Fruit fly (Drosophila melanogaster): Measurements from ENCODE around the gene Pep.

Gene Pep

DNA sequence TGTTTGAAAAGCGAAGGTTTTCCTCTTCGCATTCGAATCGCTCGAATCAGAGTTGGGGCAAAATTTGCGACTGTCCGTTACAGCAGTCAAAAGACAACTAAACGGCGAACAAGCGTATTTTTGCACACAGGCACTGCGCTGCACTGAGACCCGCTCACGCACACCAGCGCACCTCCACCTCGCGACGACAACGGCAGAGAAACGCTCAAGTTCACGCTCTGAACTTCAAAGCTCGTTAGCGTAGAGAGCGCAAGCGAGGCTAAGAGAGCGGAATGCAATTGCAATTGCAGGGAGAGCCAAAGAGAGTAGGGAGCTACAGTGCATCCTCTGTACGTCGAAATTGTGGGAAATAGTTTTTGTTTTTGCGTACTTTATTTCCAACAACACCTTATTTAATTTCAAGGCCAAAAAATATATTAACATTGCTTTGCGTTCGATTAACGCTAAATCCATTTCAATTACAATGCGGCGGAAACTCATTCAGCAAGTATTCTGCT, 25.6 kb downstream of the Pep start, which contains the start of gene Eip74EF:
Gene Eip74EF (minus strand): TSS at position 117 of the 497 bp plus-strand sequence.
- TF ChIP-seq Myc (optimal IDR thresholded peaks at IDR 0.05) (no peak), ttk (optimal IDR thresholded peaks at IDR 0.05) (no peak), psq (optimal IDR thresholded peaks at IDR 0.05) (no peak), h (optimal IDR thresholded peaks at IDR 0.05) (no peak), Sin3A (optimal IDR thresholded peaks at IDR 0.05) (no peak), insv (optimal IDR thresholded peaks at IDR 0.05) (no peak)

- TF ChIP-seq h (optimal IDR thresholded peaks at IDR 0.05) (no peak), Sin3A (optimal IDR thresholded peaks at IDR 0.05) (no peak), ttk (optimal IDR thresholded peaks at IDR 0.05) (no peak), insv (optimal IDR thresholded peaks at IDR 0.05) (no peak), psq (optimal IDR thresholded peaks at IDR 0.05) (no peak), Myc (optimal IDR thresholded peaks at IDR 0.05) (no peak)
Observed at dm6 chr3L:17616876-17617279, 28.0 kb downstream of the Pep start.

dm6 chr3L:17615838-17616237, 29.0 kb downstream of the Pep start:
- TF ChIP-seq insv (optimal IDR thresholded peaks at IDR 0.05) (no peak), Myc (optimal IDR thresholded peaks at IDR 0.05) (no peak), Sin3A (optimal IDR thresholded peaks at IDR 0.05) (no peak), psq (optimal IDR thresholded peaks at IDR 0.05) (no peak)

- no peak for TF ChIP-seq psq (optimal IDR thresholded peaks at IDR 0.05)
- TF ChIP-seq Myc (optimal IDR thresholded peaks at IDR 0.05), result no peak
Observed at dm6 chr3L:17615286-17615685, 29.6 kb downstream of the Pep start.

dm6 chr3L:17613972-17614384, 30.9 kb downstream of the Pep start:
- no peak for TF ChIP-seq h (optimal IDR thresholded peaks at IDR 0.05)
- TF ChIP-seq Sin3A (optimal IDR thresholded peaks at IDR 0.05), result no peak
- TF ChIP-seq Myc (optimal IDR thresholded peaks at IDR 0.05), result no peak
- no peak for TF ChIP-seq ttk (optimal IDR thresholded peaks at IDR 0.05)
- no peak for TF ChIP-seq insv (optimal IDR thresholded peaks at IDR 0.05)
- TF ChIP-seq psq (optimal IDR thresholded peaks at IDR 0.05), result no peak

- TF ChIP-seq insv (optimal IDR thresholded peaks at IDR 0.05) (no peak), ttk (optimal IDR thresholded peaks at IDR 0.05) (no peak), psq (optimal IDR thresholded peaks at IDR 0.05) (no peak), Myc (optimal IDR thresholded peaks at IDR 0.05) (no peak), Sin3A (optimal IDR thresholded peaks at IDR 0.05) (no peak), h (optimal IDR thresholded peaks at IDR 0.05) (no peak)
Observed at dm6 chr3L:17613292-17613734, 31.5 kb downstream of the Pep start.

dm6 chr3L:17611864-17612505, 32.9 kb downstream of the Pep start:
- TF ChIP-seq insv (optimal IDR thresholded peaks at IDR 0.05), result no peak
- no peak for TF ChIP-seq ttk (optimal IDR thresholded peaks at IDR 0.05)
- no peak for TF ChIP-seq psq (optimal IDR thresholded peaks at IDR 0.05)
- no peak for TF ChIP-seq h (optimal IDR thresholded peaks at IDR 0.05)
- TF ChIP-seq Sin3A (optimal IDR thresholded peaks at IDR 0.05), result no peak
- TF ChIP-seq Myc (optimal IDR thresholded peaks at IDR 0.05), result no peak

DNA sequence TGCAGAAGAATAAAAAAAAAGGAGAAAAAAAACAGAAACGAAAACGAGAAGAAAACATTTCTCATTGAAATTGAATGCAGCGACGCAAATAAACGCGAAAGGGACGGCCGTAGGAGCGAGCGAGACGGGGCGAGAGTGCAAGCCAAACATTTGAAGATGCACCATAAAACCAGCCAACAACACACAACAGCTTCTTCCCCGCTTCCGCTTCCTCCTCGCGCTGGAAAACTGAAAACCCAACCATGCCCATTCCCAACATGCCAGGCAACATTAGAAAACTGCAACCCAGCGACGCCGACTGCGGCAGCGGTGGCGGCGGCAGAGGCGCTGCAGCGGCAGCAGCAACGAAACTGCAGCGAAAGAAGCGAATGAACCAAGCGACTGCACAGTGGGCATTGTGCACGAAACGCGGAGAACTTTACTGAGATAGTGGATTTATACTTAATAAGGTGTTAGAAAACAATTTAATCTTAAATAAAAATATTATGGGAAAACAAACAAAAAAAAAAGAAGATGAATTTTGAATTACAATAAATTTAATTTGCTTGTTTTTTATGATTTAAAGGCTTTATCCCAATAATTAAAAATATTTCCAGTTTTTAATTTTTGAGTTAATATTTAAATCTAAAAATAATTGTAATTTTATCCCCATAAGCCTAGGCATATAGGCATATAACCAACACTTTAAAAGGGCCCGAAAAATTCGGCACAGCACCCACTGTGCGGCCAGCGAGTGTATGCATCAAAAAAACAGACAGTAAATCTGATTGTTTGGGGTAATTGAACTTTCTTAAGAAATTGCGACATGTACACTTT, 33.7 kb downstream of the Pep start:
- TF ChIP-seq Myc (optimal IDR thresholded peaks at IDR 0.05), result no peak
- TF ChIP-seq h (optimal IDR thresholded peaks at IDR 0.05), result no peak
- TF ChIP-seq psq (optimal IDR thresholded peaks at IDR 0.05), result no peak
- TF ChIP-seq Sin3A (optimal IDR thresholded peaks at IDR 0.05), result no peak
- TF ChIP-seq ttk (optimal IDR thresholded peaks at IDR 0.05), result no peak
- no peak for TF ChIP-seq insv (optimal IDR thresholded peaks at IDR 0.05)

dm6 chr3L:17609068-17609382, 35.8 kb downstream of the Pep start:
- TF ChIP-seq insv (optimal IDR thresholded peaks at IDR 0.05), result no peak

DNA sequence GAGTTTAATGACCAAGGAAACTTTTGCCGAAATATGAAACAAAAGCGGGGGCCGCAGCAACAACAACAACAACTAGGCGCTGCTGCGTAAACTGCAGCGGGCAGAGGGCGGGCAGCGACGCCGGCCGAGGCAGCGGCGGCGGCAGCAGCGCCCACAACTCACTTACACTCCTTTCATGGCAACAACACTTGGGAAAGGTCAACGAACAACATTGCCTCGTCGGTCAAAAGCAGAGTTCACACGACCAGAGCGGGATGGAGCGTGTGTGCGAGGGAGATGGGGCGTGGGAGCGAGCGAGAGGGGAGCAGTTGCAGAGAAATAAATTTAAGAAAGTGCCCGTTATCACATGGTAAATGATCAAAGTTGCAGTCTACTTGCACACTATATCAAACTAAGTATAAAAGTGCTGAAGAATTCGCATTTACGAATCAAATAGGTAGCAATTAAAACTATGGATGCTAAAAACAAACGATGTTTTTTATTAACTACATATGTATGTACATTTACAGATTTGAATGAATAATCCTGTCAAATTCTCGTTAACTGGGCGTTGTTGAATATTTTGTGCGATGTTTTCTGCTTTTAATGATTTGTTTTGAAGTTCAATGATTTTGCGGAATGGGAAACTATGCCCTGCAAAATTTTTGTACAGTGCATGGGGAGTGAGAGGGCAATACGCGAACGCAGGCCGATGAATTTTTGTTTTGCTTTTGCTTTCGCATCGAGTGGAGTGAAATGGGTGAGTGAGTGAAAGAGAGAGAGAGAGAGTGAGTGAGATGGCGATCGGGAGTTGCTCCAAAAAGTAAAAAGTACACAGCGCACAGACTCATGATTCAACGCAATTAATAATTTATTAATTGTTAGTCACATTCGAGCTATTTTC, 36.4 kb downstream of the Pep start:
- TF ChIP-seq h (optimal IDR thresholded peaks at IDR 0.05) (no peak), ttk (optimal IDR thresholded peaks at IDR 0.05) (no peak), Sin3A (optimal IDR thresholded peaks at IDR 0.05) (no peak), insv (optimal IDR thresholded peaks at IDR 0.05) (no peak), psq (optimal IDR thresholded peaks at IDR 0.05) (no peak), Myc (optimal IDR thresholded peaks at IDR 0.05) (no peak)

dm6 chr3L:17606629-17607287, 38.1 kb downstream of the Pep start:
- TF ChIP-seq Myc (optimal IDR thresholded peaks at IDR 0.05), result no peak
- TF ChIP-seq ttk (optimal IDR thresholded peaks at IDR 0.05), result no peak
- TF ChIP-seq insv (optimal IDR thresholded peaks at IDR 0.05), result no peak
- no peak for TF ChIP-seq h (optimal IDR thresholded peaks at IDR 0.05)
- no peak for TF ChIP-seq psq (optimal IDR thresholded peaks at IDR 0.05)
- TF ChIP-seq Sin3A (optimal IDR thresholded peaks at IDR 0.05), result no peak

Measured in Kc167 (cell line).